Worm (Caenorhabditis elegans) whole organism, young adult: ENCODE measurements around the gene pigk-1.

Experiments
- B0035.1 ChIP-seq: sonication (generic microtip); optimal IDR thresholded peaks from 2 replicates; lab custom pipeline; 2016; ENCODE audit warnings: missing genetic modification characterization, mild to moderate bottlenecking, missing compliant biosample characterization, missing genotype, missing genetic modification reagents
- B0261.1 ChIP-seq: sonication (generic microtip); optimal IDR thresholded peaks from 2 replicates; lab custom pipeline; 2016; ENCODE audit warnings: mild to moderate bottlenecking, missing genetic modification characterization, moderate library complexity, missing compliant biosample characterization
- B0336.3 ChIP-seq: fragments of 200-800 bp; sonication (Bioruptor generic); IDR thresholded peaks from 2 replicates; pipeline ENCODE4 v1.3.6; 2022; ENCODE audit warnings: missing genetic modification characterization, missing compliant biosample characterization
- C17E4.6 ChIP-seq: fragments of 200-800 bp; sonication (Bioruptor generic); IDR thresholded peaks from 2 replicates; pipeline ENCODE4 v1.3.6; 2022; ENCODE audit warnings: missing genetic modification reagents, missing genetic modification characterization, missing compliant biosample characterization
- F22D6.2 ChIP-seq: sonication (generic microtip); optimal IDR thresholded peaks from 2 replicates; lab custom pipeline; 2016; ENCODE audit warnings: mild to moderate bottlenecking, missing genetic modification characterization, missing compliant biosample characterization
- F52B5.7 ChIP-seq: sonication (generic microtip); optimal IDR thresholded peaks from 2 replicates; lab custom pipeline; 2016; ENCODE audit warnings: mild to moderate bottlenecking, missing genetic modification characterization, missing compliant biosample characterization
- F55B11.4 ChIP-seq: sonication (generic microtip); optimal IDR thresholded peaks from 2 replicates; lab custom pipeline; 2016; ENCODE audit warnings: missing compliant biosample characterization, missing genetic modification characterization, borderline replicate concordance; ENCODE audit not compliant: insufficient read depth
- F57A8.1 ChIP-seq: fragments of 200-800 bp; sonication (Bioruptor generic); optimal IDR thresholded peaks from 2 replicates; lab custom pipeline; 2018; ENCODE audit warnings: mild to moderate bottlenecking, missing genetic modification characterization, moderate library complexity, missing compliant biosample characterization
- K11D2.4 ChIP-seq: fragments of 200-800 bp; sonication (Bioruptor generic); IDR thresholded peaks from 2 replicates; pipeline ENCODE4 v1.3.6; 2022; ENCODE audit warnings: missing genetic modification reagents, missing genetic modification characterization, missing compliant biosample characterization
- K12H6.12 ChIP-seq: fragments of 200-800 bp; sonication (Bioruptor generic); optimal IDR thresholded peaks from 2 replicates; lab custom pipeline; 2018; ENCODE audit warnings: mild to moderate bottlenecking, missing genetic modification characterization, missing compliant biosample characterization
- T26A5.8 ChIP-seq: sonication (generic microtip); optimal IDR thresholded peaks from 2 replicates; lab custom pipeline; 2016; ENCODE audit warnings: missing genetic modification characterization, missing compliant biosample characterization
- ZK185.1 ChIP-seq: sonication (generic microtip); optimal IDR thresholded peaks from 2 replicates; lab custom pipeline; 2016; ENCODE audit warnings: mild to moderate bottlenecking, missing genetic modification characterization, missing compliant biosample characterization; ENCODE audit not compliant: poor library complexity, severe bottlenecking
- aptf-3 ChIP-seq: fragments of 200-800 bp; sonication (Bioruptor generic); IDR thresholded peaks from 2 replicates; pipeline ENCODE4 v1.3.6; 2022; ENCODE audit warnings: missing genetic modification characterization, missing compliant biosample characterization
- attf-3 ChIP-seq: fragments of 200-800 bp; sonication (Bioruptor generic); conservative IDR thresholded peaks from 2 replicates; pipeline ENCODE4 v1.3.6; 2022; ENCODE audit warnings: missing genetic modification reagents, missing genetic modification characterization, missing compliant biosample characterization
- attf-5 ChIP-seq: fragments of 200-800 bp; sonication (Bioruptor generic); optimal IDR thresholded peaks from 2 replicates; lab custom pipeline; 2018; ENCODE audit warnings: mild to moderate bottlenecking, missing genetic modification characterization, missing compliant biosample characterization
- ccch-3 ChIP-seq: fragments of 200-800 bp; sonication (Bioruptor generic); optimal IDR thresholded peaks from 2 replicates; lab custom pipeline; 2018; ENCODE audit warnings: mild to moderate bottlenecking, missing genetic modification characterization, missing compliant biosample characterization
- cebp-1 ChIP-seq, 2 experiments: fragments of 200-800 bp in 1 of 2; sonication (Bioruptor generic) in 1 of 2; sonication (generic microtip) in 1 of 2; IDR thresholded peaks in 1 of 2; optimal IDR thresholded peaks in 1 of 2; 2 replicates each; pipeline versions ENCODE4 v1.3.6 to Lab custom; 2017 to 2022; ENCODE audit warnings: missing compliant biosample characterization in 2 of 2, missing genetic modification characterization in 2 of 2, mild to moderate bottlenecking in 1 of 2, missing genetic modification reagents in 1 of 2, moderate library complexity in 1 of 2
- ceh-58 ChIP-seq: fragments of 200-800 bp; sonication (Bioruptor generic); IDR thresholded peaks from 2 replicates; pipeline ENCODE4 v1.3.6; 2022; ENCODE audit warnings: missing genetic modification characterization, missing compliant biosample characterization
- chd-7 ChIP-seq: sonication (generic microtip); optimal IDR thresholded peaks from 2 replicates; lab custom pipeline; 2016; ENCODE audit warnings: mild to moderate bottlenecking, missing genetic modification characterization, moderate library complexity, missing compliant biosample characterization
- dpff-1 ChIP-seq: sonication (generic microtip); optimal IDR thresholded peaks from 2 replicates; lab custom pipeline; 2017; ENCODE audit warnings: mild to moderate bottlenecking, missing genetic modification characterization, missing compliant biosample characterization
- hmg-1.2 ChIP-seq: fragments of 200-800 bp; sonication (Bioruptor generic); IDR thresholded peaks from 2 replicates; pipeline ENCODE4 v1.3.6; 2022; ENCODE audit warnings: missing genetic modification reagents, missing genetic modification characterization, missing compliant biosample characterization
- hmg-20 ChIP-seq: fragments of 200-800 bp; sonication (Bioruptor generic); IDR thresholded peaks from 2 replicates; pipeline ENCODE4 v1.3.6; 2022; ENCODE audit warnings: missing genetic modification reagents, missing genetic modification characterization, missing compliant biosample characterization
- lag-1 ChIP-seq: fragments of 200-800 bp; sonication (Bioruptor generic); IDR thresholded peaks from 2 replicates; pipeline ENCODE4 v1.3.6; 2022; ENCODE audit warnings: missing genetic modification reagents, missing genetic modification characterization, missing compliant biosample characterization
- lir-1 ChIP-seq: fragments of 200-800 bp; sonication (Bioruptor generic); conservative IDR thresholded peaks from 2 replicates; pipeline ENCODE4 v1.3.6; 2022; ENCODE audit warnings: missing genetic modification reagents, missing genetic modification characterization, missing compliant biosample characterization
- lsl-1 ChIP-seq: fragments of 200-800 bp; sonication (Bioruptor generic); optimal IDR thresholded peaks from 2 replicates; lab custom pipeline; 2018; ENCODE audit warnings: mild to moderate bottlenecking, missing genetic modification characterization, moderate library complexity, missing compliant biosample characterization
- madf-6 ChIP-seq: fragments of 200-800 bp; sonication (Bioruptor generic); IDR thresholded peaks from 2 replicates; pipeline ENCODE4 v1.3.6; 2022; ENCODE audit warnings: missing genetic modification reagents, missing genetic modification characterization, missing compliant biosample characterization
- mes-4 ChIP-seq: sonication (generic microtip); optimal IDR thresholded peaks from 2 replicates; lab custom pipeline; 2016; ENCODE audit warnings: missing genotype, missing genetic modification characterization, missing compliant biosample characterization
- nfya-2 ChIP-seq: fragments of 200-800 bp; sonication (Bioruptor generic); IDR thresholded peaks from 2 replicates; pipeline ENCODE4 v1.3.6; 2022; ENCODE audit warnings: missing genetic modification reagents, missing genetic modification characterization, missing compliant biosample characterization
- nfyb-1 ChIP-seq: fragments of 200-800 bp; sonication (Bioruptor generic); IDR thresholded peaks from 2 replicates; pipeline ENCODE4 v1.3.6; 2022; ENCODE audit warnings: missing genetic modification reagents, missing genetic modification characterization, missing compliant biosample characterization
- nhr-120 ChIP-seq: fragments of 200-800 bp; sonication (Bioruptor generic); IDR thresholded peaks from 2 replicates; pipeline ENCODE4 v1.3.6; 2022; ENCODE audit warnings: missing genetic modification characterization, missing compliant biosample characterization
- nhr-27 ChIP-seq: fragments of 200-800 bp; sonication (Bioruptor generic); optimal IDR thresholded peaks from 2 replicates; lab custom pipeline; 2018; ENCODE audit warnings: mild to moderate bottlenecking, missing genetic modification characterization, moderate library complexity, missing compliant biosample characterization
- rcor-1 ChIP-seq: fragments of 200-800 bp; sonication (Bioruptor generic); IDR thresholded peaks from 2 replicates; pipeline ENCODE4 v1.3.6; 2022; ENCODE audit warnings: missing genetic modification reagents, missing genetic modification characterization, missing compliant biosample characterization
- rpc-1 ChIP-seq, 2 experiments: fragments of 150-350 bp in 1 of 2; sonication (generic microtip) in 1 of 2; optimal IDR thresholded peaks; 2 replicates each; lab custom pipeline; 2014 to 2018; ENCODE audit warnings: missing biosample characterization in 1 of 2, missing genetic modification characterization in 1 of 2, missing genetic modification reagents in 1 of 2, missing genotype in 1 of 2
- sdz-38 ChIP-seq: sonication (generic microtip); optimal IDR thresholded peaks from 2 replicates; lab custom pipeline; 2016; ENCODE audit warnings: missing genotype, missing genetic modification characterization, missing compliant biosample characterization
- somi-1 ChIP-seq: fragments of 200-800 bp; sonication (Bioruptor generic); optimal IDR thresholded peaks from 2 replicates; lab custom pipeline; 2018; ENCODE audit warnings: mild to moderate bottlenecking, missing genetic modification characterization, missing compliant biosample characterization
- tlf-1 ChIP-seq: fragments of 200-800 bp; sonication (Bioruptor generic); optimal IDR thresholded peaks from 2 replicates; lab custom pipeline; 2018; ENCODE audit warnings: mild to moderate bottlenecking, missing genetic modification characterization, missing compliant biosample characterization
- zfh-2 ChIP-seq: fragments of 200-800 bp; sonication (Bioruptor generic); conservative IDR thresholded peaks from 2 replicates; pipeline ENCODE4 v1.3.6; 2022; ENCODE audit warnings: missing genetic modification reagents, missing genetic modification characterization, missing compliant biosample characterization
- ztf-26 ChIP-seq: sonication (generic microtip); optimal IDR thresholded peaks from 2 replicates; lab custom pipeline; 2017; ENCODE audit warnings: missing genetic modification characterization, missing compliant biosample characterization

The pigk-1 gene

DNA sequence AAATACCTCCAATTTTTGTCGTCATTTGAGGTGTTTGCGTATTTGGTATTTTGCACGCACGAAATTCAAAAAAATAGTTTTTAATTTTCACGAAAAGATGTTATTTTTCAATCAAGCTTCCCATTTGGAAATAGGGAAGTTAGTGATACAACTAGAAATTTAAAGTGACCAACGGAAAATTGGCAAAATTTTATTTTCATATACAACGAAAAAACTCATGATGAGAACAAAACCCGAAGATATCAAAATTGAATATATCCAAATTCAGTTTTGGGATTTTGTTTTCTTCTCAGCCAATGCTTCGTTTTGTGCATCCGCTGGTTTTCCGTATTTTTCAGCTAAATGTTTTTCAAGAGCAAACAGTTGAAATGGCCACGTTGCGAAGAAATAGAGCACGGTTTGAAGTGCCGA, 36.1 kb upstream of the pigk-1 start (continued):
- no peak for TF ChIP-seq F57A8.1
- peak; percentile 37 for TF ChIP-seq lsl-1 (GFP tag; lab: Kevin White, UChicago)
- no peak for TF ChIP-seq hmg-1.2 (GFP tag; lab: Robert Waterston, UW)
- no peak for TF ChIP-seq C17E4.6 (GFP tag; lab: Robert Waterston, UW)
- no peak for TF ChIP-seq cebp-1 (GFP tag; IDR thresholded peaks at IDR 0.05; lab: Robert Waterston, UW)
- TF ChIP-seq cebp-1 (tag; optimal IDR thresholded peaks at IDR 0.05; lab: Kevin White, UChicago): peak; percentile 28
- no peak for TF ChIP-seq zfh-2 (GFP tag; lab: Robert Waterston, UW)
- peak; percentile 73; the same call in 1 of the 2 replicates for TF ChIP-seq nfya-2 (GFP tag; lab: Robert Waterston, UW)
- TF ChIP-seq rcor-1 (GFP tag; lab: Robert Waterston, UW): no peak
- no peak for TF ChIP-seq aptf-3 (GFP tag; lab: Robert Waterston, UW)
- TF ChIP-seq ccch-3 (GFP tag; lab: Kevin White, UChicago): no peak
- TF ChIP-seq nhr-120: no peak
- peak; percentile 21; the same call in 1 of the 2 replicates for TF ChIP-seq nfyb-1
- peak; percentile 84 for TF ChIP-seq F52B5.7 (tag; lab: Kevin White, UChicago)
- TF ChIP-seq B0336.3 (GFP tag; lab: Robert Waterston, UW): peak; percentile 53; the same call in 1 of the 2 replicates
- peak; percentile 2 for TF ChIP-seq ztf-26 (tag; lab: Kevin White, UChicago)
- no peak for TF ChIP-seq mes-4
- no peak for TF ChIP-seq ZK185.1 (tag; lab: Kevin White, UChicago)
- peak; percentile 67 for TF ChIP-seq madf-6 (GFP tag; lab: Robert Waterston, UW)
- TF ChIP-seq chd-7: peak; percentile 63
- no peak for TF ChIP-seq K11D2.4 (GFP tag; lab: Robert Waterston, UW)
- TF ChIP-seq attf-3 (GFP tag; lab: Robert Waterston, UW): no peak
- TF ChIP-seq F22D6.2 (tag; lab: Kevin White, UChicago): no peak
- TF ChIP-seq nhr-27 (tag; lab: Kevin White, UChicago): peak; percentile 75
- TF ChIP-seq dpff-1 (tag; lab: Kevin White, UChicago): peak; percentile 91
- no peak for TF ChIP-seq lir-1 (GFP tag; lab: Robert Waterston, UW)
- TF ChIP-seq B0035.1: peak; percentile 61
- no peak for TF ChIP-seq rpc-1 (optimal IDR thresholded peaks at IDR 0.05; lab: Kevin White, UChicago)
- TF ChIP-seq rpc-1 (tag; optimal IDR thresholded peaks at IDR 0.05; lab: Kevin White, UChicago): no peak
- TF ChIP-seq sdz-38: no peak
- peak; percentile 76 for TF ChIP-seq tlf-1
- peak; percentile 59 for TF ChIP-seq T26A5.8 (tag; lab: Kevin White, UChicago)

DNA sequence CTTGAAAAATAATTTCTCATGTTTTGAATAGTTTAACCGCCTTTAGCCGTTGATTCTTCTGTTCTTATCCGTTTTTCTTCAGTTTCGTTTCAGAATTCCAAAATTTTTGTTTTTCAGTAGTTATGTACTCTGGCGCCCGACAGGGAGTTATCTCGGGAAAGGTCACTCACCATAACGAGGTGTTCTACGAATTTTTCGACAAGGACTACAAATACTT, 33.3 kb upstream of the pigk-1 start, which contains the start of gene F01G4.4:
Gene F01G4.4, plus strand, starts transcription at position 118 of the 217 bp plus-strand sequence.
- TF ChIP-seq B0261.1 (tag; lab: Kevin White, UChicago): no peak
- no peak for TF ChIP-seq F55B11.4 (tag; lab: Kevin White, UChicago)
- no peak for TF ChIP-seq ztf-26 (tag; lab: Kevin White, UChicago)
- no peak for TF ChIP-seq nhr-120
- TF ChIP-seq hmg-20: no peak
- TF ChIP-seq attf-5 (GFP tag; lab: Kevin White, UChicago): no peak
- TF ChIP-seq K12H6.12: no peak
- no peak for TF ChIP-seq lag-1 (GFP tag; lab: Robert Waterston, UW)
- no peak for TF ChIP-seq somi-1 (GFP tag; lab: Kevin White, UChicago)
- TF ChIP-seq ceh-58: no peak
- no peak for TF ChIP-seq F22D6.2 (tag; lab: Kevin White, UChicago)
